Fruit fly (Drosophila melanogaster) whole organism, pupa: ENCODE measurements around the gene cyr.

ENCODE experiments used
- CG10348 ChIP-seq: fragments of 200-800 bp; sonication (Bioruptor generic); IDR thresholded peaks from 2 replicates; pipeline ENCODE4 v1.3.6; 2022; ENCODE audit warnings: missing biosample characterization, missing genetic modification characterization
- CG12605 ChIP-seq: fragments of 200-800 bp; sonication (Bioruptor generic); IDR thresholded peaks from 2 replicates; pipeline ENCODE4 v1.3.6; 2022; ENCODE audit warnings: missing biosample characterization, missing genetic modification characterization
- CG13204 ChIP-seq: fragments of 200-800 bp; sonication (Bioruptor generic); optimal IDR thresholded peaks from 2 replicates; lab custom pipeline; 2018; ENCODE audit warnings: missing biosample characterization, mild to moderate bottlenecking, missing genetic modification characterization, moderate library complexity
- CG14655 ChIP-seq: fragments of 200-800 bp; sonication (Bioruptor generic); optimal IDR thresholded peaks from 3 replicates; lab custom pipeline; 2017; ENCODE audit warnings: mild to moderate bottlenecking, missing biosample characterization, missing genetic modification reagents, missing genetic modification characterization
- CG15710 ChIP-seq: fragments of 200-800 bp; sonication (Bioruptor generic); optimal IDR thresholded peaks from 2 replicates; lab custom pipeline; 2018; ENCODE audit warnings: missing biosample characterization, mild to moderate bottlenecking, missing genetic modification characterization, moderate library complexity
- CG17806 ChIP-seq: fragments of 200-800 bp; sonication (Bioruptor generic); optimal IDR thresholded peaks from 2 replicates; lab custom pipeline; 2018; ENCODE audit warnings: missing biosample characterization, mild to moderate bottlenecking, missing genetic modification characterization, moderate library complexity
- CG32121 ChIP-seq: fragments of 200-800 bp; sonication (Bioruptor generic); IDR thresholded peaks from 2 replicates; pipeline ENCODE4 v1.3.6; 2022; ENCODE audit warnings: missing biosample characterization, missing genetic modification characterization
- CG34367 ChIP-seq: fragments of 200-800 bp; sonication (Bioruptor generic); optimal IDR thresholded peaks from 2 replicates; lab custom pipeline; 2018; ENCODE audit warnings: missing biosample characterization, mild to moderate bottlenecking, missing genetic modification characterization
- CG4496 ChIP-seq: fragments of 200-800 bp; sonication (Bioruptor generic); IDR thresholded peaks from 3 replicates; pipeline ENCODE4 v1.3.6; 2022; ENCODE audit warnings: missing biosample characterization, missing genetic modification characterization
- CG8159 ChIP-seq: fragments of 200-800 bp; sonication (Bioruptor generic); optimal IDR thresholded peaks from 3 replicates; lab custom pipeline; 2018; ENCODE audit warnings: missing biosample characterization, mild to moderate bottlenecking, missing genetic modification characterization, moderate library complexity
- CG8301 ChIP-seq: fragments of 200-800 bp; sonication (Bioruptor generic); optimal IDR thresholded peaks from 2 replicates; lab custom pipeline; 2018; ENCODE audit warnings: missing biosample characterization, mild to moderate bottlenecking, missing genetic modification characterization
- CG9948 ChIP-seq: fragments of 200-800 bp; sonication (Bioruptor generic); optimal IDR thresholded peaks from 2 replicates; lab custom pipeline; 2018; ENCODE audit warnings: missing biosample characterization, mild to moderate bottlenecking, missing genetic modification characterization, moderate library complexity
- D1 ChIP-seq: fragments of 200-800 bp; sonication (Bioruptor generic); optimal IDR thresholded peaks from 2 replicates; lab custom pipeline; 2018; ENCODE audit warnings: missing biosample characterization, mild to moderate bottlenecking, missing genetic modification characterization, moderate library complexity
- EcR ChIP-seq: fragments of 200-800 bp; sonication (Bioruptor generic); optimal IDR thresholded peaks from 3 replicates; lab custom pipeline; 2019; ENCODE audit warnings: missing biosample characterization, missing genetic modification characterization, mild to moderate bottlenecking, moderate library complexity, missing genetic modification reagents
- Ets98B ChIP-seq: fragments of 200-800 bp; sonication (Bioruptor generic); IDR thresholded peaks from 2 replicates; pipeline ENCODE4 v1.3.6; 2022; ENCODE audit warnings: missing biosample characterization, missing genetic modification characterization
- Pif1A ChIP-seq: fragments of 200-800 bp; sonication (Bioruptor generic); optimal IDR thresholded peaks from 3 replicates; lab custom pipeline; 2016; ENCODE audit warnings: missing biosample characterization, missing genetic modification characterization
- Pif1B ChIP-seq: fragments of 200-800 bp; sonication (Bioruptor generic); optimal IDR thresholded peaks from 3 replicates; lab custom pipeline; 2016; ENCODE audit warnings: missing biosample characterization, missing genetic modification characterization
- Snoo ChIP-seq: fragments of 200-800 bp; sonication (Bioruptor generic); optimal IDR thresholded peaks from 3 replicates; lab custom pipeline; 2017; ENCODE audit warnings: missing biosample characterization, mild to moderate bottlenecking, missing genetic modification characterization, inconsistent platforms
- fd96Ca ChIP-seq: fragments of 200-800 bp; sonication (Bioruptor generic); IDR thresholded peaks from 3 replicates; pipeline ENCODE4 v1.3.6; 2022; ENCODE audit warnings: missing biosample characterization, missing genetic modification characterization
- gl ChIP-seq: fragments of 200-800 bp; sonication (Bioruptor generic); optimal IDR thresholded peaks from 2 replicates; lab custom pipeline; 2018; ENCODE audit warnings: missing biosample characterization, mild to moderate bottlenecking, missing genetic modification characterization
- rn ChIP-seq: fragments of 200-800 bp; sonication (Bioruptor generic); IDR thresholded peaks from 2 replicates; pipeline ENCODE4 v1.3.6; 2022; ENCODE audit warnings: missing biosample characterization, missing genetic modification characterization

cyr gene

dm6 chrX:8081427-8082185 lies 53.9 kb downstream of the cyr start, which contains the start of gene Ldsdh1:
TSS of gene Ldsdh1 (minus strand) at chrX:8081605.
- TF ChIP-seq Pif1B (GFP tag; lab: Kevin White, UChicago) = no peak
- TF ChIP-seq Ets98B (GFP tag; lab: Robert Waterston, UW) = no peak
- no peak for TF ChIP-seq D1 (tag; lab: Kevin White, UChicago)
- TF ChIP-seq EcR = no peak
- TF ChIP-seq CG8301 = no peak
- no peak for TF ChIP-seq Snoo
- no peak for TF ChIP-seq fd96Ca (GFP tag; lab: Robert Waterston, UW)
- TF ChIP-seq CG32121 (GFP tag; lab: Robert Waterston, UW) = no peak
- TF ChIP-seq CG34367 (tag; lab: Kevin White, UChicago) = no peak
- TF ChIP-seq CG15710 (tag; lab: Kevin White, UChicago) = no peak
- no peak for TF ChIP-seq CG8159 (tag; lab: Kevin White, UChicago)
- no peak for TF ChIP-seq CG17806 (tag; lab: Kevin White, UChicago)
- TF ChIP-seq CG12605 (GFP tag; lab: Robert Waterston, UW) = no peak
- TF ChIP-seq CG10348 (GFP tag; lab: Robert Waterston, UW) = no peak
- no peak for TF ChIP-seq CG13204
- TF ChIP-seq CG4496 (GFP tag; lab: Robert Waterston, UW) = no peak
- no peak for TF ChIP-seq Pif1A
- TF ChIP-seq rn (GFP tag; lab: Robert Waterston, UW) = no peak
- no peak for TF ChIP-seq CG9948 (tag; lab: Kevin White, UChicago)
- no peak for TF ChIP-seq CG14655

dm6 chrX:8080174-8080573 lies 55.3 kb downstream of the cyr start:
- TF ChIP-seq CG8159 (tag; lab: Kevin White, UChicago) (peak; percentile 4), EcR (no peak)

DNA sequence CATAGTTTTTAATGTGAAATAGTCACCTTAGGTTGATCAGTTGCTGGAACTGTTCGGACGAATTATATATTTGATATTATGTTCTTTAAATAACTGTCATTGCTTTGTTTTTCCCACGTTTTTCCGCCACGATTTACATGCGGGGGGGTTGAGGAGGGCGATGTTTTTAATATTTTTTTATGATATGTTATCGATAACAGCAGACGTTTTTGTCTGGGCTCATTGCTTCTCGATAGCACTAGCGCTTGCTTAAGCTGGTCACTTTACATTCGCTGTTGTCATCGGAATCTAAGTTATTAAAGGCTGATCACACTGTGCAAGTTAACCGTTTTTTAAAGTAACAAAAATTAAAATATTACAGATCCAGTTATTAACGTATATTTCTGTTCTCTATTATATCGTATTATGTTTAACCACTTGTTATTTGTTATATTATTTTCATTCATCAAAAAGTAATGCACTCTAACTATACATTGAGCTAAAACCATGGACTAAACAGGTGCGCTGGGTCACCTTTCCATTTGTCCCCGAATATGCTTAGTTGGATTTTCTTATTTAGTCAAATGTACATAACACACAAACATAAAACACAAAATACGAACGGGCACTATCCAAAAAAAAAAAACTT lies 60.1 kb downstream of the cyr start, which contains the start of the genes Upf2 and CG1571:
TSS of gene Upf2 (minus strand) at position 167 of the 628 bp plus-strand sequence.
TSS of gene CG1571 (plus strand) at position 578 of the 628 bp plus-strand sequence.
- TF ChIP-seq Pif1B (GFP tag; lab: Kevin White, UChicago) = no peak
- TF ChIP-seq gl = no peak
- no peak for TF ChIP-seq Snoo
- no peak for TF ChIP-seq CG9948 (tag; lab: Kevin White, UChicago)
- no peak for TF ChIP-seq CG10348 (GFP tag; lab: Robert Waterston, UW)
- TF ChIP-seq fd96Ca (GFP tag; lab: Robert Waterston, UW) = no peak
- TF ChIP-seq D1 (tag; lab: Kevin White, UChicago) = no peak
- TF ChIP-seq CG8301 = no peak
- TF ChIP-seq EcR = no peak
- TF ChIP-seq CG12605 (GFP tag; lab: Robert Waterston, UW) = no peak
